Worm (Caenorhabditis elegans) whole organism, early embryonic: Measurements from ENCODE around the gene F57C2.4.

Experiments
- B0310.2 ChIP-seq: sonication (generic microtip); optimal IDR thresholded peaks from 2 replicates; lab custom pipeline; 2016; ENCODE audit warnings: mild to moderate bottlenecking, missing genetic modification characterization, missing compliant biosample characterization
- F13C5.2 ChIP-seq: sonication (generic microtip); optimal IDR thresholded peaks from 2 replicates; lab custom pipeline; 2017; ENCODE audit warnings: mild to moderate bottlenecking, missing genetic modification characterization, inconsistent platforms, missing compliant biosample characterization
- aly-1 ChIP-seq: sonication (generic microtip); optimal IDR thresholded peaks from 2 replicates; lab custom pipeline; 2016; ENCODE audit warnings: missing genetic modification characterization, missing compliant biosample characterization
- ama-1 ChIP-seq: fragments of 150-350 bp; optimal IDR thresholded peaks from 2 replicates; lab custom pipeline; 2014
- ceh-13 ChIP-seq: fragments of 200-800 bp; sonication (Bioruptor generic); optimal IDR thresholded peaks from 2 replicates; lab custom pipeline; 2018; ENCODE audit warnings: mild to moderate bottlenecking, missing genetic modification characterization, missing compliant biosample characterization
- ceh-36 ChIP-seq: sonication (generic microtip); optimal IDR thresholded peaks from 2 replicates; lab custom pipeline; 2016; ENCODE audit warnings: missing genetic modification characterization, inconsistent platforms, missing compliant biosample characterization
- ets-7 ChIP-seq: sonication (generic microtip); optimal IDR thresholded peaks from 2 replicates; lab custom pipeline; 2016; ENCODE audit warnings: missing genotype, missing genetic modification characterization, missing compliant biosample characterization
- flt-1 ChIP-seq: fragments of 200-800 bp; sonication (Bioruptor generic); IDR thresholded peaks from 2 replicates; pipeline ENCODE4 v1.3.6; 2022; ENCODE audit warnings: missing genetic modification characterization, missing compliant biosample characterization
- hmbx-1 ChIP-seq: sonication (generic microtip); optimal IDR thresholded peaks from 2 replicates; lab custom pipeline; 2016; ENCODE audit warnings: mild to moderate bottlenecking, missing genetic modification characterization, missing compliant biosample characterization
- hmg-4 ChIP-seq: fragments of 200-800 bp; sonication (Bioruptor generic); optimal IDR thresholded peaks from 2 replicates; lab custom pipeline; 2018; ENCODE audit warnings: mild to moderate bottlenecking, missing genetic modification characterization, missing compliant biosample characterization
- hnd-1 ChIP-seq: sonication (generic microtip); optimal IDR thresholded peaks from 2 replicates; lab custom pipeline; 2016; ENCODE audit warnings: missing genetic modification characterization, missing compliant biosample characterization
- pes-1 ChIP-seq: fragments of 200-800 bp; sonication (Bioruptor generic); IDR thresholded peaks from 2 replicates; pipeline ENCODE4 v1.3.6; 2022; ENCODE audit warnings: missing genetic modification reagents, missing genetic modification characterization, missing compliant biosample characterization
- scrt-1 ChIP-seq: fragments of 200-800 bp; sonication (Bioruptor generic); IDR thresholded peaks from 2 replicates; pipeline ENCODE4 v1.3.6; 2022; ENCODE audit warnings: missing genetic modification characterization, missing compliant biosample characterization
- sea-1 ChIP-seq: fragments of 200-800 bp; sonication (Bioruptor generic); conservative IDR thresholded peaks from 2 replicates; pipeline ENCODE4 v1.3.6; 2022; ENCODE audit warnings: missing genetic modification characterization, missing compliant biosample characterization
- tbx-11 ChIP-seq: fragments of 200-800 bp; sonication (Bioruptor generic); IDR thresholded peaks from 2 replicates; pipeline ENCODE4 v1.3.6; 2022; ENCODE audit warnings: missing genetic modification characterization, missing compliant biosample characterization
- tbx-37 ChIP-seq: fragments of 200-800 bp; sonication (Bioruptor generic); conservative IDR thresholded peaks from 2 replicates; pipeline ENCODE4 v1.3.6; 2022; ENCODE audit warnings: missing genetic modification reagents, missing genetic modification characterization, missing compliant biosample characterization
- tra-4 ChIP-seq: sonication (generic microtip); optimal IDR thresholded peaks from 2 replicates; lab custom pipeline; 2017; ENCODE audit warnings: missing genetic modification characterization, missing compliant biosample characterization

F57C2.4 gene

DNA sequence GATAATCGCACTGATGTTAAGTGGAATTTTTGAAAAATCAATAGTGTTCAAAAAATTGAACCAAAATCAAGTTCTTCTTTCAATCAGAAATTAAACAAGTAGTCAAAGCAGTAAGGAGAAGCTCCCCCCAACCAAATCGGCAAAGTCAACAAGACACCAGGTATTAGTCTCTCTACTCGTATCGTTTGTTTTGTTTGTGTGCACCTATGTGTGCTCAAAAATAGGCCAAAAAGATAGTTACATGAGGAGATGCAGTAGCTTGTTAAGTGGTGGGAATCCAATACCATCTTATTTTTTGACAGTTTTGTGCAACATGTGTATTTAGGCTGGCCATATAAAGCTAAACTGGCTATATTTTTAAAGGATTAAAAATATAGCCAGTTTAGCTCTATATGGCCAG, 18.9 kb upstream of the F57C2.4 start, which contains the start of gene K10H10.12:
Gene K10H10.12, minus strand, starts transcription at position 101 of the 400 bp plus-strand sequence.
- TF ChIP-seq sea-1 (GFP tag; lab: Robert Waterston, UW) (no peak), aly-1 (tag; lab: Kevin White, UChicago) (no peak), ceh-13 (GFP tag; lab: Kevin White, UChicago) (no peak), hnd-1 (no peak), hmbx-1 (tag; lab: Kevin White, UChicago) (no peak), flt-1 (GFP tag; lab: Robert Waterston, UW) (no peak), ets-7 (tag; lab: Kevin White, UChicago) (no peak), tbx-37 (no peak), pes-1 (GFP tag; lab: Robert Waterston, UW) (no peak), tra-4 (tag; lab: Kevin White, UChicago) (no peak), scrt-1 (GFP tag; lab: Robert Waterston, UW) (no peak), ama-1 (no peak), hmg-4 (GFP tag; lab: Kevin White, UChicago) (no peak), B0310.2 (tag; lab: Kevin White, UChicago) (no peak)

ce11 chrII:14507563-14507962, 17.6 kb upstream of the F57C2.4 start, which contains the start of the genes K10H10.7 and K10H10.10:
TSS of gene K10H10.7 (minus strand) at chrII:14507663.
TSS of gene K10H10.10 (plus strand) at chrII:14507766.
- TF ChIP-seq pes-1 (GFP tag; lab: Robert Waterston, UW) (no peak), ceh-36 (tag; lab: Kevin White, UChicago) (no peak), ets-7 (tag; lab: Kevin White, UChicago) (no peak), flt-1 (GFP tag; lab: Robert Waterston, UW) (no peak), sea-1 (GFP tag; lab: Robert Waterston, UW) (no peak), aly-1 (tag; lab: Kevin White, UChicago) (no peak), scrt-1 (GFP tag; lab: Robert Waterston, UW) (no peak), tra-4 (tag; lab: Kevin White, UChicago) (no peak), hnd-1 (no peak), ceh-13 (GFP tag; lab: Kevin White, UChicago) (no peak), F13C5.2 (tag; lab: Kevin White, UChicago) (no peak), tbx-37 (no peak), tbx-11 (GFP tag; lab: Robert Waterston, UW) (no peak), hmbx-1 (tag; lab: Kevin White, UChicago) (no peak), ama-1 (no peak), B0310.2 (tag; lab: Kevin White, UChicago) (no peak), hmg-4 (GFP tag; lab: Kevin White, UChicago) (no peak)

ce11 chrII:14510162-14510561, 15.0 kb upstream of the F57C2.4 start:
- TF ChIP-seq tbx-37 (no peak), tbx-11 (GFP tag; lab: Robert Waterston, UW) (no peak), ceh-36 (tag; lab: Kevin White, UChicago) (no peak), ceh-13 (GFP tag; lab: Kevin White, UChicago) (no peak), pes-1 (GFP tag; lab: Robert Waterston, UW) (no peak), sea-1 (GFP tag; lab: Robert Waterston, UW) (no peak), hmg-4 (GFP tag; lab: Kevin White, UChicago) (no peak), ets-7 (tag; lab: Kevin White, UChicago) (no peak)

DNA sequence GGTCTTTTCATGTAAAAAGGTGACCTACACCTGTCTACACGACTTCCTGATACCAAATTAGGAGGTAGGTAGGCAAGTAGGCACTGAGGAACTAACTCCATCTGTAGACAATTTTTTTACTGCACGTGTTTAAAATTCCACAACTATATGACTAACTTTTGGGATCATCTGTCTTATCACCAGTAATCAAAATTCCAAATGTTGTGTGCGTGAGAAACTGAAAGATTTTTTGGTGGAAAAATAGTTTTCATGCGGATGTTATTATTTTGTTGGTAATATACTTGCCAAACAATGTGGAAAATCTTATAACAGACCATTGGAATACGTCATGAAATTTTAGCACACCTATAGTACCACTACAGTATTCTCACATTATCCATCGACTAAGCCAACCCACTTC, 13.9 kb upstream of the F57C2.4 start, which contains the start of gene K10H10.13:
Gene K10H10.13, minus strand, starts transcription at position 101 of the 400 bp plus-strand sequence.
- TF ChIP-seq tra-4 (tag; lab: Kevin White, UChicago) (no peak), hnd-1 (no peak), F13C5.2 (tag; lab: Kevin White, UChicago) (no peak), tbx-11 (GFP tag; lab: Robert Waterston, UW) (no peak), tbx-37 (no peak), pes-1 (GFP tag; lab: Robert Waterston, UW) (no peak), ets-7 (tag; lab: Kevin White, UChicago) (no peak), sea-1 (GFP tag; lab: Robert Waterston, UW) (no peak), ama-1 (no peak), hmg-4 (GFP tag; lab: Kevin White, UChicago) (no peak), hmbx-1 (tag; lab: Kevin White, UChicago) (no peak), scrt-1 (GFP tag; lab: Robert Waterston, UW) (no peak), B0310.2 (tag; lab: Kevin White, UChicago) (no peak), aly-1 (tag; lab: Kevin White, UChicago) (no peak), flt-1 (GFP tag; lab: Robert Waterston, UW) (no peak), ceh-36 (tag; lab: Kevin White, UChicago) (no peak), ceh-13 (GFP tag; lab: Kevin White, UChicago) (no peak)

DNA sequence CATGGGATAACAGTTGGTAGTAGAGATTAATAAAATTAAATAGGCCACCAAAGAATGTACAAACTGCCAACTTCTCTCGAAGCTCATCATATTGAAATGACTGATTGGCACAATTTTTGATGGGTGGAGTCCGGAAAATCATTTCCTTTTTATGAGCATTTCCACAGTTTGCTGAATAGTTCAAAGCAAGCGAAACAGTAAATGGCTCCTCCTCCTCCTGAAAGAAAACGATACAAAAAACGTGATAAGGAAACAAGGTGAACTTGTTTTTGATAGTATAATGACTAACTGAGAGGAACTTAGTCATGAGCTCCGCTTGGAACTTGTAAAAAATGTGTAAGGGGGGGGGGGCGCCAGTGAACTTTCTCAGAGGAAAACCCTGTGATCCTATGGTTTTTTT, 10.1 kb upstream of the F57C2.4 start, which contains the start of gene K10H10.9:
Gene K10H10.9, minus strand, starts transcription at position 101 of the 400 bp plus-strand sequence.
- TF ChIP-seq ama-1 (no peak), hmg-4 (GFP tag; lab: Kevin White, UChicago) (no peak), scrt-1 (GFP tag; lab: Robert Waterston, UW) (no peak)

- no peak for TF ChIP-seq flt-1 (GFP tag; lab: Robert Waterston, UW)
- TF ChIP-seq ama-1: no peak
- no peak for TF ChIP-seq sea-1 (GFP tag; lab: Robert Waterston, UW)
- no peak for TF ChIP-seq scrt-1 (GFP tag; lab: Robert Waterston, UW)
- TF ChIP-seq hnd-1: no peak
- TF ChIP-seq hmbx-1 (tag; lab: Kevin White, UChicago): no peak
- no peak for TF ChIP-seq tbx-37
These were observed 3.1 kb upstream of the F57C2.4 start, which contains the start of gene btb-19 for ce11 chrII:14522037-14522436. TSS of gene btb-19 (minus strand) at chrII:14522137.

DNA sequence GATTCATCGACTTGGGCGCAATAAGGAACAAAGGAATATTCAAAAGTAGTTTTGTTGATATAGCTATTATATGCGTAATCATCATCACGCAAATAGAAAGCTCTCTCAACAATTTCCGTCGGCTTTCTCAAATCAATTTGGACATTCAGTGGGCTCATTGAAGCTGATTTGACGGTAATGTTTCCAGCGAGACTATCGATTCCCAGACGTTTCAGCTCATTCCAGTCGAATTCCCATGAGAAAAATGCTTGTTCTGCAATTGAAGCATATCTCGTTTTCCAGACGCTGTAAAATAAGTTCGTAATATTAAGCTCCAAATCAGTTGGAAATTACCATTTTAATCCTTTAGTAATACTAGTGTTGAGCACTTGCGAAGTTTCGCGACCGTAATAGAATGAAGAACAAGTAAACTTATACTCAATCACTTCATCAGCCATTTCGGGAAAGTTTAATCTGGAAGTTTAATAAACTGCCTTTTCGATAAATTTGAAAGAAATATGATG, 2.0 kb upstream of the F57C2.4 start, which contains the start of gene btb-20:
Gene btb-20, minus strand, starts transcription at position 453 of the 503 bp plus-strand sequence.
- TF ChIP-seq ama-1 (no peak), ceh-36 (tag; lab: Kevin White, UChicago) (no peak), sea-1 (GFP tag; lab: Robert Waterston, UW) (no peak), flt-1 (GFP tag; lab: Robert Waterston, UW) (no peak), tbx-11 (GFP tag; lab: Robert Waterston, UW) (no peak), B0310.2 (tag; lab: Kevin White, UChicago) (no peak), aly-1 (tag; lab: Kevin White, UChicago) (no peak), hmbx-1 (tag; lab: Kevin White, UChicago) (no peak), hnd-1 (no peak), F13C5.2 (tag; lab: Kevin White, UChicago) (no peak), scrt-1 (GFP tag; lab: Robert Waterston, UW) (no peak), ets-7 (tag; lab: Kevin White, UChicago) (no peak), hmg-4 (GFP tag; lab: Kevin White, UChicago) (no peak), tbx-37 (no peak), tra-4 (tag; lab: Kevin White, UChicago) (no peak), pes-1 (GFP tag; lab: Robert Waterston, UW) (no peak), ceh-13 (GFP tag; lab: Kevin White, UChicago) (no peak)
